Fruit fly (Drosophila melanogaster) whole organism, embryonic: ENCODE data around the gene CG3556.

ENCODE experiments used
- Ada2b ChIP-seq: fragments of 200-800 bp; sonication (Bioruptor generic); IDR thresholded peaks from 2 replicates; pipeline ENCODE4 v1.3.6; 2022; ENCODE audit warnings: missing biosample characterization, missing genetic modification characterization
- Antp ChIP-seq: fragments of 200-800 bp; sonication (Bioruptor generic); optimal IDR thresholded peaks from 3 replicates; lab custom pipeline; 2016; ENCODE audit warnings: missing biosample characterization, missing genetic modification characterization
- B-H1 ChIP-seq: fragments of 200-800 bp; sonication (Bioruptor generic); IDR thresholded peaks from 3 replicates; pipeline ENCODE4 v1.3.6; 2022; ENCODE audit warnings: missing biosample characterization, missing genetic modification characterization
- CG10565 ChIP-seq: fragments of 200-800 bp; sonication (Bioruptor generic); optimal IDR thresholded peaks from 3 replicates; lab custom pipeline; 2016; ENCODE audit warnings: missing biosample characterization, mild to moderate bottlenecking, missing genetic modification characterization
- CG12155 ChIP-seq: fragments of 200-800 bp; sonication (Bioruptor generic); optimal IDR thresholded peaks from 3 replicates; lab custom pipeline; 2016; ENCODE audit warnings: missing biosample characterization, missing genetic modification characterization
- CG12744 ChIP-seq: fragments of 200-800 bp; sonication (Bioruptor generic); optimal IDR thresholded peaks from 2 replicates; lab custom pipeline; 2016; ENCODE audit warnings: missing biosample characterization, missing genetic modification characterization
- CG13123 ChIP-seq: fragments of 200-800 bp; sonication (Bioruptor generic); optimal IDR thresholded peaks from 2 replicates; lab custom pipeline; 2016; ENCODE audit warnings: missing biosample characterization, missing genetic modification characterization
- CG13287 ChIP-seq: fragments of 200-800 bp; sonication (Bioruptor generic); IDR thresholded peaks from 2 replicates; pipeline ENCODE4 v1.3.6; 2022; ENCODE audit warnings: missing biosample characterization, missing genetic modification characterization; ENCODE audit not compliant: partially characterized antibody
- CG13894 ChIP-seq: fragments of 200-800 bp; sonication (Bioruptor generic); optimal IDR thresholded peaks from 3 replicates; lab custom pipeline; 2018; ENCODE audit warnings: missing biosample characterization, mild to moderate bottlenecking, missing genetic modification characterization, moderate library complexity
- CG15073 ChIP-seq: fragments of 200-800 bp; sonication (Bioruptor generic); optimal IDR thresholded peaks from 2 replicates; lab custom pipeline; 2016; ENCODE audit warnings: missing biosample characterization, missing genetic modification characterization
- CG2202 ChIP-seq: fragments of 200-800 bp; sonication (Bioruptor generic); optimal IDR thresholded peaks from 2 replicates; lab custom pipeline; 2018; ENCODE audit warnings: missing biosample characterization, mild to moderate bottlenecking, missing genetic modification characterization
- CG30431 ChIP-seq: fragments of 200-800 bp; sonication (Bioruptor generic); optimal IDR thresholded peaks from 2 replicates; lab custom pipeline; 2017; ENCODE audit warnings: missing biosample characterization, missing genetic modification characterization
- CG31224 ChIP-seq: fragments of 200-800 bp; sonication (Bioruptor generic); IDR thresholded peaks from 2 replicates; pipeline ENCODE4 v1.3.6; 2022; ENCODE audit warnings: missing biosample characterization, missing genetic modification characterization
- CG3163 ChIP-seq: fragments of 200-800 bp; sonication (Bioruptor generic); optimal IDR thresholded peaks from 3 replicates; lab custom pipeline; 2016; ENCODE audit warnings: missing biosample characterization, missing genetic modification characterization
- CG5953 ChIP-seq: fragments of 200-800 bp; sonication (Bioruptor generic); IDR thresholded peaks from 2 replicates; pipeline ENCODE4 v1.3.6; 2022; ENCODE audit warnings: missing biosample characterization, missing genetic modification characterization
- CG6254 ChIP-seq: fragments of 200-800 bp; sonication (Bioruptor generic); optimal IDR thresholded peaks from 3 replicates; lab custom pipeline; 2017; ENCODE audit warnings: mild to moderate bottlenecking, missing biosample characterization, missing genetic modification reagents, missing genetic modification characterization
- CG7786 ChIP-seq: fragments of 200-800 bp; sonication (Bioruptor generic); optimal IDR thresholded peaks from 2 replicates; lab custom pipeline; 2016; ENCODE audit warnings: missing biosample characterization, missing genetic modification characterization
- CG8089 ChIP-seq: fragments of 200-800 bp; sonication (Bioruptor generic); optimal IDR thresholded peaks from 3 replicates; lab custom pipeline; 2016; ENCODE audit warnings: missing biosample characterization, missing genetic modification characterization
- CG8281 ChIP-seq: fragments of 200-800 bp; sonication (Bioruptor generic); optimal IDR thresholded peaks from 2 replicates; lab custom pipeline; 2018; ENCODE audit warnings: missing biosample characterization, mild to moderate bottlenecking, missing genetic modification characterization, moderate library complexity
- CG8388 ChIP-seq: fragments of 200-800 bp; sonication (Bioruptor generic); optimal IDR thresholded peaks from 2 replicates; lab custom pipeline; 2019; ENCODE audit warnings: missing biosample characterization, mild to moderate bottlenecking, missing genetic modification characterization, moderate library complexity
- CG9817 ChIP-seq: fragments of 200-800 bp; sonication (Bioruptor generic); optimal IDR thresholded peaks from 2 replicates; lab custom pipeline; 2018; ENCODE audit warnings: missing biosample characterization, mild to moderate bottlenecking, missing genetic modification characterization, moderate library complexity
- Deaf1 ChIP-seq: fragments of 200-800 bp; optimal IDR thresholded peaks from 3 replicates; lab custom pipeline; 2019; ENCODE audit warnings: missing biosample characterization, mild to moderate bottlenecking, missing genetic modification characterization, moderate library complexity
- ERR ChIP-seq: fragments of 200-800 bp; sonication (Bioruptor generic); optimal IDR thresholded peaks from 2 replicates; lab custom pipeline; 2016; ENCODE audit warnings: missing biosample characterization, missing genetic modification characterization
- HLH54F ChIP-seq: fragments of 200-800 bp; sonication (Bioruptor generic); optimal IDR thresholded peaks from 3 replicates; lab custom pipeline; 2016; ENCODE audit warnings: missing biosample characterization, missing genetic modification characterization
- HLHmδ ChIP-seq: fragments of 200-800 bp; sonication (Bioruptor generic); optimal IDR thresholded peaks from 2 replicates; lab custom pipeline; 2018; ENCODE audit warnings: missing biosample characterization, mild to moderate bottlenecking, missing genetic modification characterization, moderate library complexity
- Med ChIP-seq: fragments of 200-800 bp; sonication (Bioruptor generic); peaks from one replicate; lab custom pipeline; 2016; ENCODE audit warnings: missing biosample characterization, missing genetic modification characterization, mild to moderate bottlenecking, inconsistent platforms, moderate library complexity
- Meics ChIP-seq: fragments of 200-800 bp; sonication (Bioruptor generic); optimal IDR thresholded peaks from 2 replicates; lab custom pipeline; 2017; ENCODE audit warnings: missing biosample characterization, mild to moderate bottlenecking, missing genetic modification characterization
- Nf-YA ChIP-seq: fragments of 200-800 bp; sonication (Bioruptor generic); IDR thresholded peaks from 2 replicates; pipeline ENCODE4 v1.3.6; 2022; ENCODE audit warnings: missing biosample characterization, missing genetic modification characterization
- Nf-YC ChIP-seq: fragments of 200-800 bp; optimal IDR thresholded peaks from 3 replicates; lab custom pipeline; 2019; ENCODE audit warnings: missing biosample characterization, mild to moderate bottlenecking, missing genetic modification characterization, moderate library complexity
- Opbp ChIP-seq: fragments of 200-800 bp; sonication (Bioruptor generic); IDR thresholded peaks from 3 replicates; pipeline ENCODE4 v1.3.6; 2022; ENCODE audit warnings: missing biosample characterization, missing genetic modification characterization; ENCODE audit not compliant: partially characterized antibody
- Six4 ChIP-seq: fragments of 200-800 bp; sonication (Bioruptor generic); optimal IDR thresholded peaks from 2 replicates; lab custom pipeline; 2016; ENCODE audit warnings: missing biosample characterization, missing genetic modification characterization
- ab ChIP-seq: fragments of 200-800 bp; sonication (Bioruptor generic); optimal IDR thresholded peaks from 2 replicates; lab custom pipeline; 2016; ENCODE audit warnings: missing biosample characterization, missing genetic modification characterization
- ap ChIP-seq: fragments of 200-800 bp; sonication (Bioruptor generic); IDR thresholded peaks from 2 replicates; pipeline ENCODE4 v1.3.6; 2022; ENCODE audit warnings: missing biosample characterization, missing genetic modification characterization
- cad ChIP-seq: fragments of >200 bp; optimal IDR thresholded peaks from 2 replicates; lab custom pipeline; 2017; ENCODE audit warnings: missing biosample characterization, missing genetic modification characterization
- ci ChIP-seq: fragments of 200-800 bp; sonication (Bioruptor generic); IDR thresholded peaks from 3 replicates; pipeline ENCODE4 v1.3.6; 2022; ENCODE audit warnings: missing biosample characterization, missing genetic modification characterization
- crp ChIP-seq, 2 experiments: fragments of 200-800 bp; sonication (Bioruptor generic); optimal IDR thresholded peaks; 2 replicates in 1 of 2; 3 replicates in 1 of 2; lab custom pipeline; 2017; ENCODE audit warnings: missing biosample characterization in 2 of 2, missing genetic modification characterization in 2 of 2, mild to moderate bottlenecking in 1 of 2, moderate library complexity in 1 of 2
- dan ChIP-seq: fragments of 200-800 bp; sonication (Bioruptor generic); IDR thresholded peaks from 2 replicates; pipeline ENCODE4 v1.3.6; 2022; ENCODE audit warnings: missing biosample characterization, missing genetic modification characterization
- gcm ChIP-seq: fragments of 200-800 bp; sonication (Bioruptor generic); optimal IDR thresholded peaks from 2 replicates; lab custom pipeline; 2019; ENCODE audit warnings: missing biosample characterization, mild to moderate bottlenecking, missing genetic modification characterization, moderate library complexity
- gt ChIP-seq: fragments of 200-800 bp; sonication (Bioruptor generic); IDR thresholded peaks from 2 replicates; pipeline ENCODE4 v1.3.6; 2022; ENCODE audit warnings: missing biosample characterization, missing genetic modification characterization
- hkb ChIP-seq, 2 experiments: fragments of 200-800 bp in 1 of 2; fragments of >200 bp in 1 of 2; sonication (Bioruptor generic) in 1 of 2; IDR thresholded peaks in 1 of 2; optimal IDR thresholded peaks in 1 of 2; 2 replicates each; pipeline versions ENCODE4 v1.3.6 to Lab custom; 2017 to 2022; ENCODE audit warnings: missing biosample characterization in 1 of 2, missing genetic modification characterization in 1 of 2
- insv ChIP-seq, 2 experiments: fragments of 200-800 bp; sonication (Bioruptor generic); optimal IDR thresholded peaks; 3 replicates each; lab custom pipeline; 2016 to 2018; ENCODE audit warnings: missing biosample characterization in 2 of 2, missing genetic modification characterization in 2 of 2
- maf-S ChIP-seq: fragments of 200-800 bp; sonication (Bioruptor generic); optimal IDR thresholded peaks from 2 replicates; lab custom pipeline; 2016; ENCODE audit warnings: missing biosample characterization, missing genetic modification characterization
- nerfin-2 ChIP-seq: fragments of 200-800 bp; sonication (Bioruptor generic); IDR thresholded peaks from 2 replicates; pipeline ENCODE4 v1.3.6; 2022; ENCODE audit warnings: missing biosample characterization, missing genetic modification characterization; ENCODE audit not compliant: partially characterized antibody
- odd ChIP-seq: fragments of 200-800 bp; sonication (Bioruptor generic); optimal IDR thresholded peaks from 2 replicates; lab custom pipeline; 2017; ENCODE audit warnings: missing biosample characterization, mild to moderate bottlenecking, missing genetic modification characterization
- otp ChIP-seq: fragments of 200-800 bp; sonication (Bioruptor generic); IDR thresholded peaks from 3 replicates; pipeline ENCODE4, ENCODE4 v1.3.6; 2022; ENCODE audit warnings: missing biosample characterization, missing genetic modification characterization
- row ChIP-seq: fragments of 200-800 bp; sonication (Bioruptor generic); IDR thresholded peaks from 3 replicates; pipeline ENCODE4 v1.3.6; 2022; ENCODE audit warnings: missing biosample characterization, missing genetic modification characterization
- sens-2 ChIP-seq: fragments of 200-800 bp; sonication (Bioruptor generic); IDR thresholded peaks from 2 replicates; pipeline ENCODE4 v1.3.6; 2022; ENCODE audit warnings: missing biosample characterization, missing genetic modification characterization
- tio ChIP-seq: fragments of 200-800 bp; sonication (Bioruptor generic); optimal IDR thresholded peaks from 2 replicates; lab custom pipeline; 2017; ENCODE audit warnings: missing biosample characterization, missing genetic modification characterization, inconsistent platforms
- tup ChIP-seq: fragments of 200-800 bp; sonication (Bioruptor generic); optimal IDR thresholded peaks from 2 replicates; lab custom pipeline; 2016; ENCODE audit warnings: missing biosample characterization, mild to moderate bottlenecking, missing genetic modification characterization, moderate library complexity
- tx ChIP-seq: fragments of 200-800 bp; sonication (Bioruptor generic); optimal IDR thresholded peaks from 2 replicates; lab custom pipeline; 2016; ENCODE audit warnings: missing biosample characterization, missing genetic modification characterization
- vfl ChIP-seq: fragments of 200-800 bp; sonication (Bioruptor generic); optimal IDR thresholded peaks from 2 replicates; lab custom pipeline; 2016; ENCODE audit warnings: missing biosample characterization, missing genetic modification characterization

The CG3556 gene

DNA sequence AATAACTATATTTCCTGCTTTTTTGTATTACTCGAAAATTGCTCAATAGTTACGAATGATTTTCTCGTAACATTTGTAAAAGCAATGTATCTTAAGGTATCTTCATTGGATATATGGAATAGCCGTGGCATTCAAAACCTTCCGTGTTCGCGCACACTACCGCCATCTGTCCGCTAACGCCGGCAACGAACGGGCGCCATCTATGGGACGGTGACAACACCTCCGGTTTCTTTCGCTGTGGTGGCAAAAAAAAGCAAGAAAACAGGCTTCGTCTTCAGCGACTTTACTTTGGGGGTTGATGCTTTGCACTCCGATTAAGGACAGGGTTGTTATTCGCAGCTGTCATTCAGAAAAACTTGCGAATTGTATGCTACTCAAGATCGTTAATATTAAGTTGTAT lies 22.9 kb upstream of the CG3556 start (continued):
- TF ChIP-seq CG12744 (no peak), vfl (GFP tag; lab: Kevin White, UChicago) (no peak), CG8388 (GFP tag; lab: Kevin White, UChicago) (peak; percentile 40), CG13123 (GFP tag; lab: Kevin White, UChicago) (no peak), CG10565 (no peak), CG30431 (peak; percentile 36), ap (GFP tag; lab: Robert Waterston, UW) (0 out of 2 replicates have a peak, but pooled peaks have one; percentile 7), ab (GFP tag; lab: Kevin White, UChicago) (no peak), odd (GFP tag; lab: Kevin White, UChicago) (peak; percentile 60), CG3163 (GFP tag; lab: Kevin White, UChicago) (peak; percentile 6), ERR (no peak), Nf-YA (GFP tag; lab: Robert Waterston, UW) (no peak), tx (GFP tag; lab: Kevin White, UChicago) (no peak), Meics (GFP tag; lab: Kevin White, UChicago) (peak; percentile 34), cad (GFP tag; lab: Kevin White, UChicago) (no peak), CG5953 (GFP tag; lab: Robert Waterston, UW) (peak; percentile 70), Six4 (GFP tag; lab: Kevin White, UChicago) (peak; percentile 30), CG15073 (GFP tag; lab: Kevin White, UChicago) (no peak), CG8281 (tag; lab: Kevin White, UChicago) (peak; percentile 35), Opbp (peak; percentile 55), CG9817 (tag; lab: Kevin White, UChicago) (peak; percentile 44), HLHmδ (GFP tag; lab: Kevin White, UChicago) (peak; percentile 85), Nf-YC (tag; lab: Kevin White, UChicago) (peak; percentile 30), Deaf1 (no peak), CG6254 (GFP tag; lab: Kevin White, UChicago) (peak; percentile 46), otp (peak; percentile 66; the same call in 1 of the 3 replicates), Antp (peak; percentile 72), dan (GFP tag; lab: Robert Waterston, UW) (no peak), tup (GFP tag; lab: Kevin White, UChicago) (no peak), tio (GFP tag; lab: Kevin White, UChicago) (no peak), gcm (GFP tag; lab: Kevin White, UChicago) (peak; percentile 10), CG13287 (GFP tag; lab: Robert Waterston, UW) (no peak), CG8089 (GFP tag; lab: Kevin White, UChicago) (peak; percentile 72), B-H1 (GFP tag; lab: Robert Waterston, UW) (no peak), CG13894 (no peak), insv (GFP tag; optimal IDR thresholded peaks at IDR 0.05; lab: Kevin White, UChicago) (peak in 1 of 2 experiments; percentile 34), HLH54F (no peak), row (no peak), CG12155 (GFP tag; lab: Kevin White, UChicago) (no peak), ci (GFP tag; lab: Robert Waterston, UW) (peak; percentile 91), hkb (optimal IDR thresholded peaks at IDR 0.05; lab: Kevin White, UChicago) (no peak), hkb (GFP tag; IDR thresholded peaks at IDR 0.05; lab: Robert Waterston, UW) (no peak), Ada2b (peak; percentile 24; the same call in 1 of the 2 replicates), maf-S (peak; percentile 43), CG2202 (peak; percentile 53), CG7786 (GFP tag; lab: Kevin White, UChicago) (no peak), sens-2 (peak; percentile 39; the same call in 1 of the 2 replicates), CG31224 (GFP tag; lab: Robert Waterston, UW) (no peak), crp (GFP tag; optimal IDR thresholded peaks at IDR 0.05; lab: Kevin White, UChicago) (no peak), nerfin-2 (no peak), Med (GFP tag; lab: Kevin White, UChicago) (peak; percentile 85), gt (no peak)
